Worm (Caenorhabditis elegans) whole organism, early embryonic: ENCODE results near the gene Y39A3CL.4.

ENCODE experiments used
- B0310.2 ChIP-seq: sonication (generic microtip); optimal IDR thresholded peaks from 2 replicates; lab custom pipeline; 2016; ENCODE audit warnings: mild to moderate bottlenecking, missing genetic modification characterization, missing compliant biosample characterization
- F13C5.2 ChIP-seq: sonication (generic microtip); optimal IDR thresholded peaks from 2 replicates; lab custom pipeline; 2017; ENCODE audit warnings: mild to moderate bottlenecking, missing genetic modification characterization, inconsistent platforms, missing compliant biosample characterization
- aly-1 ChIP-seq: sonication (generic microtip); optimal IDR thresholded peaks from 2 replicates; lab custom pipeline; 2016; ENCODE audit warnings: missing genetic modification characterization, missing compliant biosample characterization
- ama-1 ChIP-seq: fragments of 150-350 bp; optimal IDR thresholded peaks from 2 replicates; lab custom pipeline; 2014
- ceh-13 ChIP-seq: fragments of 200-800 bp; sonication (Bioruptor generic); optimal IDR thresholded peaks from 2 replicates; lab custom pipeline; 2018; ENCODE audit warnings: mild to moderate bottlenecking, missing genetic modification characterization, missing compliant biosample characterization
- hmg-4 ChIP-seq: fragments of 200-800 bp; sonication (Bioruptor generic); optimal IDR thresholded peaks from 2 replicates; lab custom pipeline; 2018; ENCODE audit warnings: mild to moderate bottlenecking, missing genetic modification characterization, missing compliant biosample characterization
- pes-1 ChIP-seq: fragments of 200-800 bp; sonication (Bioruptor generic); IDR thresholded peaks from 2 replicates; pipeline ENCODE4 v1.3.6; 2022; ENCODE audit warnings: missing genetic modification reagents, missing genetic modification characterization, missing compliant biosample characterization
- sea-1 ChIP-seq: fragments of 200-800 bp; sonication (Bioruptor generic); conservative IDR thresholded peaks from 2 replicates; pipeline ENCODE4 v1.3.6; 2022; ENCODE audit warnings: missing genetic modification characterization, missing compliant biosample characterization
- tbx-11 ChIP-seq: fragments of 200-800 bp; sonication (Bioruptor generic); IDR thresholded peaks from 2 replicates; pipeline ENCODE4 v1.3.6; 2022; ENCODE audit warnings: missing genetic modification characterization, missing compliant biosample characterization
- tbx-37 ChIP-seq: fragments of 200-800 bp; sonication (Bioruptor generic); conservative IDR thresholded peaks from 2 replicates; pipeline ENCODE4 v1.3.6; 2022; ENCODE audit warnings: missing genetic modification reagents, missing genetic modification characterization, missing compliant biosample characterization

- no peak for TF ChIP-seq F13C5.2 (tag; lab: Kevin White, UChicago)
- TF ChIP-seq sea-1 (GFP tag; lab: Robert Waterston, UW): no peak
- TF ChIP-seq hmg-4 (GFP tag; lab: Kevin White, UChicago): no peak
- no peak for TF ChIP-seq tbx-11 (GFP tag; lab: Robert Waterston, UW)
- no peak for TF ChIP-seq B0310.2 (tag; lab: Kevin White, UChicago)
- no peak for TF ChIP-seq ceh-13
- TF ChIP-seq ama-1 (lab: Kevin White, UChicago): no peak
- TF ChIP-seq aly-1 (tag; lab: Kevin White, UChicago): no peak
- TF ChIP-seq pes-1 (GFP tag; lab: Robert Waterston, UW): no peak
- no peak for TF ChIP-seq tbx-37 (GFP tag; lab: Robert Waterston, UW)
Observed at ce11 chrIII:1804477-1804876, 26.6 kb upstream of the Y39A3CL.4 start.
